Fruit fly (Drosophila melanogaster): ENCODE data around the gene Cp36.

The Cp36 gene

DNA sequence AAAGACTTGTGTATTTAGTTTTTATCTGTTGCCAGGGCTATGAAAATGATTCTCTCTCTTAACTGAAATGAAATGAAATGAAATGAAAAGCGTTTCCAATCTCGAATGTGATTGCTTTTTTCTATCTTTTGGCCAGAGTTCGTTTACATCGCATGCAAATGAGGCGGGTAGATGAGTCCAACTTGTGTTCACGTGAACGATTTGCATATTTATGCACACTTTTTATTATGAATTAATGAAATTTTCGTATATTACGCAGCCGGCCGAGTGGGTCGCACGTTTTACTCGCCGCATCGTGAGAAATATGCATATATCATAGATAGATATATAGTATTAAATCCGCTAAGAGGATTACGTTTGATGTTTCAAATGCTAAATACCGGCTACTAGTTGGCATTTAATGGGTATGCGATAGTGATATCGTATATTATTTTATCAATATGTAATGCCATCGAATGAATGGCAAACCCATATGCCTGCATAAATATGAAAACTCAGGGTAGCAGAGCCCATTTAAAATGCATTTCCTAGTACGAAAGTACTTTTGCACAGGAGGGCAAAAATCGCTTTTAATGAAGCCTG, 26.0 kb downstream of the Cp36 start:
- TF ChIP-seq kay (GFP tag; ENCODE audit: borderline replicate concordance): no peak
- no peak for TF ChIP-seq cic (GFP tag; optimal IDR thresholded peaks at IDR 0.05)
- no peak for TF ChIP-seq CG7045 (GFP tag; optimal IDR thresholded peaks at IDR 0.05)
- no peak for TF ChIP-seq toe (GFP tag; optimal IDR thresholded peaks at IDR 0.05)
- TF ChIP-seq CG7101 (tag; optimal IDR thresholded peaks at IDR 0.05): no peak
- TF ChIP-seq CG12768 (GFP tag; optimal IDR thresholded peaks at IDR 0.05): no peak
- no peak for TF ChIP-seq Mnt (GFP tag; optimal IDR thresholded peaks at IDR 0.05)
- no peak for TF ChIP-seq CG14711 (tag; optimal IDR thresholded peaks at IDR 0.05)
- no peak for TF ChIP-seq CG1620 (GFP tag; optimal IDR thresholded peaks at IDR 0.05)
- TF ChIP-seq ovo (GFP tag; optimal IDR thresholded peaks at IDR 0.05): no peak
- no peak for TF ChIP-seq CG5204 (GFP tag; optimal IDR thresholded peaks at IDR 0.05)
- TF ChIP-seq Clk (GFP tag; optimal IDR thresholded peaks at IDR 0.05): no peak
- no peak for TF ChIP-seq pad (GFP tag; optimal IDR thresholded peaks at IDR 0.05)

DNA sequence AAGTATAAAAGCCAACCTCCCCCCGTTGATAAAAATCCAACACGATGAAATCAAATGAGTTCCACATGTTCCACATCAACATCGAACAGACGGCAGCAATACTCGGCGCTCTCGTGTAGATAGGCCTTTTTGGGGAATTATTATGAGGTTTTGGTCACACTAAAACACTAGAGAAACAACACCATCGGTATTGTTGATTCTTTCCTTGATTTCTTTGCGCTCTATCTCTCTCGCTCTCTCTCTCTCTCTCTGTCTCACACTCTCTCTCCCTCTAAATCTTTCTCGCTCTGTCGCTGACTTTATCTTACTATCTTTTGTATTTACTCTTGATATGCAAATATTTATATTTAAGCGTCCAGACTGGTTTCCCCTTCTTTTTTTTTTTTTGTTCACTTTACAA, 31.6 kb downstream of the Cp36 start:
- TF ChIP-seq CG7045 (GFP tag; optimal IDR thresholded peaks at IDR 0.05) (peak; percentile 23), Hr96 (GFP tag; optimal IDR thresholded peaks at IDR 0.05) (no peak), CG7101 (tag; optimal IDR thresholded peaks at IDR 0.05) (peak; percentile 49)

DNA sequence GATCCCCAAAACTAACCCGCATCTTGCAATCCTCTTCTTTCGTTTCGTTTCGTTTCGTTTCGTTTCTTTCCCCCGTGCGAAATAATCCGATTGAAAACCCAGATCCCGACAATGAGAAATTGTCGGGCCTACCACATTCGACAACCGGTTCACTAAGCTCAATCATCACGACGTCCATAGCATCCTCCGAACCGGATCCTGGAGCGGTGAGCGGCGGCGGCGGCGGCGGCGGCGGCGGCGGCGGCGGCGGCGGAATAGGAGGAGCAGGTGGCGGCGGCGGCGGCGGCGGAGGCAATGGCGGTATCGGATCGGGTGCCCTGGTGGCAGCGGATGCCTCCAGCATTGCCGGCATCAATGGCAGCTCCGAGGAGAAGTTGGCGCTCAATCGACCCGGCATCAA, 33.1 kb downstream of the Cp36 start:
- no peak for TF ChIP-seq Clk (GFP tag; optimal IDR thresholded peaks at IDR 0.05)
- TF ChIP-seq kay (GFP tag; ENCODE audit: borderline replicate concordance): no peak
- TF ChIP-seq bab1 (GFP tag; optimal IDR thresholded peaks at IDR 0.05): no peak
- TF ChIP-seq Mnt (GFP tag; optimal IDR thresholded peaks at IDR 0.05): no peak
- TF ChIP-seq CG5204 (GFP tag; optimal IDR thresholded peaks at IDR 0.05): no peak
- TF ChIP-seq tj (GFP tag; optimal IDR thresholded peaks at IDR 0.05): no peak
- TF ChIP-seq CG7101 (tag; optimal IDR thresholded peaks at IDR 0.05): no peak
- TF ChIP-seq CG11617 (GFP tag; optimal IDR thresholded peaks at IDR 0.05): no peak
- no peak for TF ChIP-seq cic (GFP tag; optimal IDR thresholded peaks at IDR 0.05)

DNA sequence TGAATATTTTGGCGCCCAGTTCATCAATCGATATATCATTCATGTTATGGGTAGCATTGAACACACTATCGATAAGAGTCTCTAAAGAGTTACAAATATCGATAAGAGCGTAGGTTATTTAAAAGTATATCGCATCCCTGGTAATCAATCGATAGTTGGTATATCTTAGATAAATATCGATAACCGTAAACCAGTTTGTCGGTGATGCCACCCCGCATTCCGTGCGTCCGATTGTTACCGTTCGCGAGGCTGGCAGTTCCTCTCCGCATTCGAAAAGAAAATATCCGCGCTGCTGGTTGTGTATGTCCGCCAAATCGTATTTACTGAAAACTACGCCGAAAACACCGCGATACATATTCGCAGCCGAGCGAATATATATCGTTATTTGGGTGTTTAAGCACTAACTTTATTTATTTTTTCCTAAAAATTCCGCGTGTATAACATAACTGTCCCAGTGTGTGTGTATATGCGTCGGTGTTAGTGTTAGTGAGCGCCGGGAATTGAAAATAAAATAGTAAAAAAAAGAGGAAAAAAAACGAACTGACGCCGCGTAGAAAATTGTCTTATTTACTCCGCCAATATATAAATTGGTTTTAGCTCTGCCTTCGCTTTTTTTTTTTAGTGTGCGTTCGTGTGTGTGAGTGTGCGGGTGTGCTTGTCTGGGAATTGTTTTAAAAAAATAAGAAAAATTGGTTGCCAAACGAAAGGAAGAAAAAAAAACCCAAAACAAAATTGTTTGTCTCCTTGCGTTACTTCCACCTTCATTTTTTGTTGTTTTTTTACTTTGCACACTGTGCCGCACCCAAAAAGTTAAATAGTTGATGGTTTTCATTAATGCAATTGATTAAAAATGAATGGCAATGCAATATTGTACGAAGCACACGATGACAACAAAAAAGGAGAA, 38.3 kb downstream of the Cp36 start, which contains the start of gene Nrg:
TSS of gene Nrg (plus strand) at position 253 of the 904 bp plus-strand sequence.
- TF ChIP-seq toe (GFP tag; optimal IDR thresholded peaks at IDR 0.05) (peak; percentile 3), CG11617 (GFP tag; optimal IDR thresholded peaks at IDR 0.05) (peak; percentile 1), CG1620 (GFP tag; optimal IDR thresholded peaks at IDR 0.05) (peak; percentile 44), pad (GFP tag; optimal IDR thresholded peaks at IDR 0.05) (peak; percentile 39), CG33017 (tag; optimal IDR thresholded peaks at IDR 0.05) (no peak), tj (GFP tag; optimal IDR thresholded peaks at IDR 0.05) (peak; percentile 21), CG12768 (GFP tag; optimal IDR thresholded peaks at IDR 0.05) (peak; percentile 14), Mnt (GFP tag; optimal IDR thresholded peaks at IDR 0.05) (peak; percentile 65), kay (GFP tag; ENCODE audit: borderline replicate concordance) (no peak), bab1 (GFP tag; optimal IDR thresholded peaks at IDR 0.05) (peak; percentile 89), Crg-1 (GFP tag; optimal IDR thresholded peaks at IDR 0.05) (peak; percentile 40), Hr96 (GFP tag; optimal IDR thresholded peaks at IDR 0.05) (no peak), CG14711 (tag; optimal IDR thresholded peaks at IDR 0.05) (no peak), cnc (optimal IDR thresholded peaks at IDR 0.05) (no peak), cic (GFP tag; optimal IDR thresholded peaks at IDR 0.05) (peak; percentile 11), CG7101 (tag; optimal IDR thresholded peaks at IDR 0.05) (peak; percentile 17), CG7045 (GFP tag; optimal IDR thresholded peaks at IDR 0.05) (no peak), CG5204 (GFP tag; optimal IDR thresholded peaks at IDR 0.05) (no peak), ovo (GFP tag; optimal IDR thresholded peaks at IDR 0.05) (peak; percentile 3), Clk (GFP tag; optimal IDR thresholded peaks at IDR 0.05) (no peak)

DNA sequence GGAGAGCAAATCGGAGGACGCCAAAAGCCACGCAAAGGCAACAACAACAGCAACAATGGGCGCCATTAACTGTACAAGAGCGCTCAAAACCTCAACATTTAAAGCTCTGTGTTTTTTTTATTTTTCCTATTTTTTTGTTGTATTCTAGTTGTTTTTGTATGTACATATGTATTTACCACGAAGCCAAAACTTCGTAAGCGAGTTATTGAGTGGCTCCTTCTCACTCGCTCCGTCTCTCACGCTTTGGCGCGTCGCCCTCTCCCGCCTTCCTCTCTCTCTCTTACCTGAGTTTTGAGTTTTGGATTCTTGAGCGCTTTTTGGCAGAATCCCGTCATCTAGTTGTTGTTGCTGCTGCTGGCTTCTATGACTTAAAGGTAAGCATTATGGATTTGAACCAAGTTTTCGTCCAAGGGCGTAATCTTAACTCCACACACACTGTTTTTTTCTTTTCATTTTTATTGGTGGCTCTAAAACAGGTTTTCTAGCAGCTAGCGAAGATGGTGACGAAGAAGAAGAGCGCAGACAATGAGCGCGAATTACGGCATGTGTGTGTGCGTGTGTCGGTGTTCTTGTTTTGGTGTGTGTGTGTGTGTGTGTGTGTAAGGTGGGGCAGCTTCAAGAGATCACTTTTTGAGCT, 39.0 kb downstream of the Cp36 start:
- TF ChIP-seq CG5204 (GFP tag; optimal IDR thresholded peaks at IDR 0.05): no peak
- TF ChIP-seq CG7045 (GFP tag; optimal IDR thresholded peaks at IDR 0.05): no peak
- TF ChIP-seq pad (GFP tag; optimal IDR thresholded peaks at IDR 0.05): peak; percentile 67
- TF ChIP-seq Hr96 (GFP tag; optimal IDR thresholded peaks at IDR 0.05): no peak
- TF ChIP-seq CG14711 (tag; optimal IDR thresholded peaks at IDR 0.05): no peak

DNA sequence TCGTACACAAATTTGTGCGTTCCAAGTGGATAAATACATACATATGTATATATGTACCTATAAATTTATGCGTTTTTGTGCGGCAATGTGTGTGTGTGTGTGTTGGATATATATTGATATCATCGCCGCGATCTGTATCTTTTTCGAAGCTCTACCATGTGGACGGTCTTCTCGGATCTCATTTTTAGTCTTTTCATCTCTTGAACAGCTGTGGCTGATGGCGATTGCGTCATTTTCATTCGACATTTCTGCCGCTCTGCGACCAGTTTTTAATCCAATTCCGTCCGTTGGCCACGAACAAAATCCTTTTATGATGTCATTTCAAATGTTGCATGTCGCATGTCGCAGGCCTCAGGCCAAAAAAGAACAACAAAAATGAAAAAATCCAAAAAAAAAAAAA, 41.4 kb downstream of the Cp36 start:
- TF ChIP-seq Crg-1 (GFP tag; optimal IDR thresholded peaks at IDR 0.05) (no peak), Hr96 (GFP tag; optimal IDR thresholded peaks at IDR 0.05) (no peak), cic (GFP tag; optimal IDR thresholded peaks at IDR 0.05) (no peak)
